Fruit fly (Drosophila melanogaster) ovary, adult (tissue): ENCODE data around the gene CG32982.

Source experiments
- CG17801 ChIP-seq: fragments of 200-800 bp; optimal IDR thresholded peaks from 2 replicates; lab custom pipeline; 2019; ENCODE audit warnings: missing biosample characterization, mild to moderate bottlenecking, missing genetic modification characterization, moderate library complexity; ENCODE audit not compliant: partially characterized antibody

Gene CG32982

DNA sequence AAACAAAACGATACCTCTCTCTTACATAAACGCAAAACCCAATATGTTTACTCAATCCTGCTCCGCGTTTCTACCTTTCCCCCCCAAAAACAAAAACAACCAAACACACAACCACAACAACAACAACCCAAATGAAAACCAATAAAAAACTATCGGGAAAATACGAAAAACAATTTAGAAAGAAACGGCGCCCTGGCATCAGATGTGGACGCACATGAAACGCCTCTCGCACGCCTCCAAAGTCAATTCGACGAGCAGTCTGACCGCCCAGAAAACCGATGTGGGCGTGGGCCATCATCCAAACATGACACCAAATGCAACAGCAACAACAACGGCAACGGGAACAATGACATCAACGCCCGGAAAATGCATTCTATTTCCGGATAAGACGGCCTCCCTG is 9.4 kb downstream of the CG32982 start:
- TF ChIP-seq CG17801 (GFP tag; lab: Kevin White, UChicago) = no peak

DNA sequence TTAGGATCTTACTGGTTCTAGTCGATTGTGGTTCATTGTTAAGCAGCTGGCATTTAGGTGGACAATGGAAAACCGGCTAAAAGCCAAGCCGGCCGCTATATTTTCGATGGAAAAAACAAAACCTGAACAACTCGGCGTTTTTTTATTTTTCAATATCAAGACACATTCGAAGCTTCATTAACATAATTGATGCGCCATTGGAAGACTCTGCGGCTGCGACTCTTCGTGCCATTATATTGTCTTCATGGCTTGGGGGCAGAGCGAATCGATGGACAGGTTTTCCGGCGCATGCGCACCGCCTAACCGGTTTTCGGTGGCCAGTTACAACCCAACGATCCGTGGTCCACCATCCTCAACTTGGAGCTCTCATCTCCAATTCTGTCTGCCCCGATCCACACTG is 11.2 kb downstream of the CG32982 start:
- TF ChIP-seq CG17801 (GFP tag; lab: Kevin White, UChicago) = no peak

DNA sequence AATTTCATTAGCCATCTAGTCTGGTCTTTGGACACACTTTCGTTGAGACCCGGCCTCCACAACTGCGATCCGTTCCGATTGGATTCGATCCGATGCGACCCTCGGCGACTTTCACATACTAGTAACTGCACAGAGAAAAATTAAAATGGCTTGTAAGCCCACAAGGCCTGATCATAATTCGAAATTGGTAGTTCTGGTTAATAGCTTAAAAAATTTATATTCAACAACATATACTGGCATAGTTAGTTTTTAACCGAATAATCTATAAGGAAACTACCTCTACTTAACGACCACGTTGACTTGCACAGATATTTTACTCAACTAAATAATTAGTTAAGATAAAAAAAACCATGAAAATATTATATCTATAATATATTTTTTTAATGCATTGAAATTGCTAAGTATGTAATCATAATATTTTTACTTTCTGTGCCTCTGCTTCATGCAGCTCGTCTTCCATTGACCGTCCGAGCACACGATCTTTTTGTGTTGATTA is 15.5 kb downstream of the CG32982 start:
- TF ChIP-seq CG17801 (GFP tag; lab: Kevin White, UChicago) = no peak

DNA sequence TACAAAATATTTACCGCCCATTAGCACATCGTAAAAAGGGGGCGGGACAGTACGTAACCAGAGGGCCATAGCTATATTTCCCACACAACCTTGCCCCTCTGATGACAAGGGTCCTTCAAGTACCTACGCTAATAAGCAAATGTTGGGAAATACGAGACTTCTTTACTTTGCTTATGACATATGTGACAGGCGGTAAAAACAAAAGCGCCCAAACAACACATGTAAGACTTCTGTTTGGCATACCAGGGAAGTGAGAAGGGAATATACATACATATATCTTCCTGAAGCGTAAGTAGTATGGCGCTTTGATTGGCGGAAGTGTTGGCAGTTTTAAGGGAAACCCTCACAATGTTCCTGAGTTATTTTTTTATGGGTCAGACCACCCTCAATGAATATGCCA is 20.2 kb downstream of the CG32982 start:
- TF ChIP-seq CG17801 (GFP tag; lab: Kevin White, UChicago) = no peak

DNA sequence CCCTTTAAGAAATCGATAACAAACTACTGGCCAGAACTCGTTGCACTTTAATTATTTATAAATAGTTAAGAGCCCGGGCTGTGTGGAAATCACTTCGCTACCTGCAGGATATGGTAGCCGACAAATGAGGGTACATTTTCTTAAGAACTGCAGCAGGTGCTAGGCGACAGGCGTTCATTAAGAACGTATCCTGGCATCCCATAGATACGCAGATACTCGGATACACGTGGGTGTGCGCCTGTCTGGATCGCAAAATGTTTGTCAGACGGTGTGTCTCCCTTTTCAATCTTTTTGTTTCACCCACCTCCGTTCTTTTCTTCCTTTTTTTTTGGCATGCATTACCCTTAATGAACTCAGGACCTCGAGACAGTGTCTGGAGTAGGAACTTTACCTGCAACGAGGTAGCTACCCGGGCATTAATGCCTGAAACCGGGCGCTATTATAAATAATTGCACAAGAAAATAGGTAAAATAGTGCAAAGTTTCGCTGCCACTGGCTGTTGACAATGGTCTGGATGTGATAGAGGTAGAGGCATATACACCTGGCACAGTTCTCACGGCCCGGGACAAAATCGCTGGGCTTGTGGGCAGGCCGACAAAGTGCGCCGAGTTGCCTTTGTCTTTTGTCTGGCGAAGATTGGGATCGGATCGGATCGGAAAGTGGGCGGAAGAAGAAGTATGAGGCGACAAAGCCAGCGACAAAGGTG is 20.9 kb downstream of the CG32982 start:
- TF ChIP-seq CG17801 (GFP tag; lab: Kevin White, UChicago) = no peak

DNA sequence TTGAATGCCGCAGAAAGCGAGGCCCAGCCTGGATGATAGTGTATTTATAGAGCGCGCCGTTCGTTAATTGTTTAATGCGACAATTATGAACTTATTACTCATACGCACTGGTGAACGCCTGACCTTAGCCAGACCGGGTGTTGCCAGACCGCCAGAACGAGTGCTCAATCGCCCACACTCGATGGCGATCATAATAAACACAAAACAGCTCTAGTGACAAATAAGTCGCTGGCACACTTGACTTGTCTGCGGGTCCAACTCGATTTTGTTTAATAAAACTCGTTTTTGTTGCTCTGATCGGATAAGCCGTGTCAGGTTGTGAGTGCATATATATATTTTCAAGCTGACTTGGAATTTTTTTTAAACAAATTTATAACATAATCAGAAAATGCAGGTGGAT is 22.6 kb downstream of the CG32982 start:
- TF ChIP-seq CG17801 (GFP tag; lab: Kevin White, UChicago) = no peak

DNA sequence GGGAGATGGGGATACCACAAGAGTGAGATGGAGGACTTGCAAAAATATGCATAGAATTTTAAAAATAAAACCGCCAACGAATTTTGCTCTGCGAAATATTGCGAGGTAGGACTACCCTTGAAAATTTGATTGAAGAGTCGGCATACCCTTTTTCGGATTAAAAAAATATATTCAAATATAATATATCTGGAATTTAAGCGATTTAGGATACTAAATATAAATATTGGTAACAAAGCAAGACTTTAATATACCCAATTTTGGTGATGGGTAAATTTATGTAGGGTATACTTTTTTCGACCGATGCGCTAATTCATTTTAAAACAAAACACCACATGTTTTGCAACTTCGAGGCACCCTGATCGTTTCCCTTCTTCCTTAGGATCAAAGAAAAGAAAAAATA is 23.9 kb downstream of the CG32982 start:
- no peak for TF ChIP-seq CG17801 (GFP tag; lab: Kevin White, UChicago)

DNA sequence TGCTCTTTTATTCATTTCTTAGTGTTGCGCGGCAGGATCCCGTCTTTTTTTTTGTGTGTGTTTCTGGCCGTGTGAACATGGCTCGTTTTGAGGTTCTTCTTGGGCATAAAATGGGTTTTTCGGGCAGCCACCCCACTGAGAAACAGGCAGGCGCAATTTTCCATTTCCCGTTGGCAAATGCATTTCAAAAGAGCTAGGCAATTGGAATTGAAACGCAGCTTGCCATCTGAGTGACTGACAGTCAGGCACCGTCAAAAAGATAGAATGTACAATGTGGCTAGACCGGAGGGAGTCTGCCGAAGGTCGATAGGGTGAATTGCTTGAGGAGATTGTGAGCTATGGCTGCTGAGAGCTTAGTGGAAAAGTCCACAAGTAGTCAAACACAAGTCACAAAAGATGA is 24.6 kb downstream of the CG32982 start:
- TF ChIP-seq CG17801 (GFP tag; lab: Kevin White, UChicago) = no peak

DNA sequence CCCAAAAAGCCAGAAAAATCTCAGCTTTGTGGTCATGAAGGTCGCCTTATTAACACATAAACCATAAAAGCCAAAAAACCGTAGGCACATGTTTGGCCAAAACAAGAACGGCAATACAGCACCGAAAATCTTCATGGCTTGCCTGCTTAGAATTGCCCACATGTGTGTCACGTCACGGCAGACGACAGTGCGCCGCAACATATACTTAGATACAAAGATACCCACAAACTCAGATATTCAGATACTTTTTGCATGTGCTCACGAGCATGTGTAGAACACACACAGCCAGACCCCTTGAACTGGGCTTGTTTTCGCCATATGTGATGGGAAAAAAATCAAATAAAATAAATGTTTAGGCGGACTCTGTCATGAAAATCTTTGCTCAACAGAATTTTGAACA is 25.3 kb downstream of the CG32982 start:
- no peak for TF ChIP-seq CG17801 (GFP tag; lab: Kevin White, UChicago)

DNA sequence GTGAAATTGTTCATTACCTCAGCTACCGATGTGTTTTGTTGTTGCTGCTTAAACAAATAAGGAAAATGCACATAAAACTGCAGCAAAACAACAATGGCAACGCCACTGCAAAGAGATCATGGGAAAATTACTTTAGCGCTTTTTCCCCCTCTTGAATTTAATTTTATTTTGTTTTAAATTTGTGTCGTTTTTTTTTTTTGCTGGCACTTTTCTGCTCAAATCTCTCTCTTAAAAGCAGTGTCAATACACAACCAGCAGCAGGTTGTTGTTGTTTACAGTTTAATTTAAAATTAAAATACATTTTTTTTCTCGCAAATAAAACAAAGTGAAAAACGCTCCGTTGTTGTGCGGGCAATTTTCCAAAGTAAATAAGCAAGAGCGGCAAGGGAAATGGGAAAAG is 32.2 kb downstream of the CG32982 start:
- no peak for TF ChIP-seq CG17801 (GFP tag; lab: Kevin White, UChicago)

DNA sequence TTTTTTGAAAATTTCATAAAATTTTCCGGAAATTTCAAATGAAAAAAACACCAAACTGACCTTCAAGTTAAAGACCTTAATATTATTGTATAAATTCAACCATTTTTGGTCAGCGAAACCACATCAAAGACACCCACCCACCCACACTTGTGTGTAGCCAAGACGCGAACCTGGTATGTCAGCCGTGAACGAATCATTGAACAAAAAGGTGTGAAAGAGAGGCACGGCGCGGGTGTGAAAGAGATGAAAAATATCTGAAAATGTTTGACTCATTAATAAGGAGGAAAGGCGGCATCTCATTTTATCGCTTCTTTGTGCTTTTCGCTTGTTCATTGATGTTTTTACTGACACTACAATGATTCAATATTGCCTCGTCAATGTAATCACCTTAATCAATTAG is 32.8 kb downstream of the CG32982 start:
- TF ChIP-seq CG17801 (GFP tag; lab: Kevin White, UChicago) = no peak

DNA sequence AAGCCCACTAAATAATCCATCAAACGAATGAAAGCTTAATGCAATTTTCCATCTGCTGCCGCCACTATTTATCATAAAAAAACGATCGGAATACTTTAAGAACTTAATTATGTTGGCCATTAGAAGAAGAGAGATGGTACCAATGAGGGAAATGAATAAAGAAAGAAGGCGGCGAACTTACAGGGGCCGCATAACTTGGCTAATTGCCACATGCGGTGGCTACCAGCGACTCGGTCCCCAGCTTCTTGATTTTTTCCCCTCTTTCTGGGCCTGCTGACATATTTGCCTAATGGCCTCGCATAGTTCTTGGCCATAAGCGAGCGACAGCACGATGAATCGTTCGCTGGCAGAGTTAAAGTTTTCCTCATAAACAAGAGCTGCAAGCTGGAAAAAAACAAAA is 34.6 kb downstream of the CG32982 start:
- TF ChIP-seq CG17801 (GFP tag; lab: Kevin White, UChicago) = no peak

DNA sequence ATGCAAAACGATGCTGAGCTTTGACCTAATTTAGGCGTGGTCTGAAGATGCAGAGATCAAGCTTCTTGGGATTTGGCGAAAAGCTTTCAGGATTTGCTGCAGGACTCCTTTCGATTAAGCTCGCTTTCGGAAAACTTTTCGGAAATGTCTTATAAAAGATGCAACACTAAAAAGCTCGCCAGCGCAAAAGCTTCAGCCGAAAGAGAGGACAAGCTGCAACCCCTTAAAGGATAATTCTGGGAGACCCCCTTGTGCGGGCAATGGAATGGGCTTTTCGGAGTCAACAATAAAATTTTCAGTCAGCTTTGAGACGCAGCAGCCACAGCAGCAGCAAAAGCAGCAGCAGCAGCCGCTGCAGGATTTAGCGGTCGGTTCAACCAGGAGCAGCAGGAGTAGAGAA is 38.4 kb downstream of the CG32982 start, which contains the start of gene CG13108:
TSS of gene CG13108 (plus strand) at position 301 of the 400 bp plus-strand sequence.
- no peak for TF ChIP-seq CG17801 (GFP tag; lab: Kevin White, UChicago)

DNA sequence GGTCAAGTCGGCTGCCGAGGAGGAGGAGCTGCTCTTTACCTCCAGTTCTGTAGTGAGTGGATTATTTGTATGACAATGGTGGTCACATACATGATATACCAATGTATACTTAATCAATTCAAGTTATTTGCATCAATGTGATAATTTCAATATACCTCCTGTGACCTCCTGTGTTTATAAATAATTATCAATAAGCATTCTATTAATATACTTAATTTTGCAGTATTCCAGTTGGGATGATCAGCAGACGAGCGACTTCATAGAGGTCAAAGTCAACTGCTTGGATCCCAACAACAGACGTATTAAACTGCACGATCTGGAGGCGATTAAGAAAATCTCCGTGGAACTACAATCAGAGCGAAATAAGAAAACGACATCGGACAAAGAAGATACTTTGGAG is 39.3 kb downstream of the CG32982 start:
- no peak for TF ChIP-seq CG17801 (GFP tag; lab: Kevin White, UChicago)

DNA sequence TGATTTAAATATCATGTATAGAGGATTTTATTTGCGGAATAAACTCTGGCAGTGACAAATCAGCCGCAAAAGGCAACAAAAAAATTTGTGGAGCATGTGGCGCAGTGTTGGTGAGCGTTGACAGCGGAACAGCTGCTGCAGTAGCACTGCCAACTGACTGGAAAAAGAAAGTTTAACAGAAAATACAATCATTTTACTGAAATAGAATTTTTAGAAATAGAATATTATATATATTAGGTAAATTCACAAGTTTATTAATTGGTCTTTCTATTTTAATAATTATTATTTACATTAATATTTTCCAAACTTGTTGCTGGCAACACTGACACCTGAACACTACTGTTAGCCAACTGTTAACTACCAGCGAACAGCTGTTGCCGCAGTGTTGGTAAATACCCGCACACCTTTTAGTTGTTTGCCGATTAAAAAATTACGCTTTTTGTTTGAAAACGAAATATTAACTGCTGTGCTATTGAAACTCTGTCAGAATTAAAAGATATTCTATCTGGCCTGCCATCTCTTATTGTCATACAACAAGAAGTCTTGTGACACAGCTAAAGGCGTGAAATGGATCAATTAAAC is 41.0 kb downstream of the CG32982 start, which contains the start of the genes CG9586 and tai:
TSS of gene CG9586 (minus strand) at position 116 of the 582 bp plus-strand sequence.
TSS of gene tai (plus strand) at position 380 of the 582 bp plus-strand sequence.
- peak; percentile 85 for TF ChIP-seq CG17801 (GFP tag; lab: Kevin White, UChicago)

DNA sequence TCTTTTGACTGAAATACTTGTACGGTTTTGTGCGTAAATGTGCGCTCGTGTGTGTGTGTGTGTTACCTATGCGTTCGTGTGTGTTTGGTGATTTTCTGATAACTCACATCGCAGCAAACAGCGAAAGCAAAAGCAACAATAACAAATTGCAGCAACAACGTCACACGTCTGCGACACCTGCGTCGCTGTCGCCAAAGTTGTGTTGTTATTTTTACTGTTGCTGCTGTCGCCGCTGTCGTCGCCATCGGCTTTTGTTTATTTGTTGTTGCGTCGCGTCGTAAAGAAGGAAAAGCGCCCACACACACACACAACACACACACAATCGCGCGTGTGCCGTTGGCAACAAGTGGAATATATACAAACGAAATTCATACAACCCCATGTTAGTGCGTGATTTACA is 41.5 kb downstream of the CG32982 start:
- no peak for TF ChIP-seq CG17801 (GFP tag; lab: Kevin White, UChicago)
